Fruit fly (Drosophila melanogaster) whole organism, embryonic: ENCODE results near the gene lectin-29Ca.
A peak's percentile ranks its signal among the peaks of the same experiment; 100 is the strongest.

Source experiments
- Atf-2 ChIP-seq: fragments of 200-800 bp; sonication (Bioruptor generic); optimal IDR thresholded peaks from 2 replicates; lab custom pipeline; 2016; ENCODE audit warnings: missing biosample characterization, missing genetic modification characterization
- Atf3 ChIP-seq: fragments of 200-800 bp; sonication (Bioruptor generic); optimal IDR thresholded peaks from 3 replicates; lab custom pipeline; 2016; ENCODE audit warnings: missing biosample characterization, missing genetic modification characterization
- Bgb ChIP-seq: fragments of 200-800 bp; sonication (Bioruptor generic); IDR thresholded peaks from 2 replicates; pipeline ENCODE4 v1.3.6; 2022; ENCODE audit warnings: missing biosample characterization, missing genetic modification characterization; ENCODE audit not compliant: partially characterized antibody
- CG10147 ChIP-seq: fragments of 200-800 bp; sonication (Bioruptor generic); optimal IDR thresholded peaks from 2 replicates; lab custom pipeline; 2019; ENCODE audit warnings: missing biosample characterization, mild to moderate bottlenecking, missing genetic modification characterization, moderate library complexity
- CG11247 ChIP-seq: fragments of 200-800 bp; sonication (Bioruptor generic); IDR thresholded peaks from 2 replicates; pipeline ENCODE4 v1.3.6; 2022; ENCODE audit warnings: missing biosample characterization, missing genetic modification characterization
- CG13624 ChIP-seq: fragments of 200-800 bp; sonication (Bioruptor generic); optimal IDR thresholded peaks from 2 replicates; lab custom pipeline; 2016; ENCODE audit warnings: missing biosample characterization, missing genetic modification characterization
- CG15514 ChIP-seq: fragments of 200-800 bp; sonication (Bioruptor generic); optimal IDR thresholded peaks from 3 replicates; lab custom pipeline; 2017; ENCODE audit warnings: missing biosample characterization, missing genetic modification characterization, mild to moderate bottlenecking, moderate library complexity, missing genetic modification reagents
- CG15696 ChIP-seq: fragments of 200-800 bp; sonication (Bioruptor generic); optimal IDR thresholded peaks from 2 replicates; lab custom pipeline; 2019; ENCODE audit warnings: missing biosample characterization, mild to moderate bottlenecking, missing genetic modification characterization, moderate library complexity
- CG17359 ChIP-seq: fragments of 200-800 bp; sonication (Bioruptor generic); optimal IDR thresholded peaks from 3 replicates; lab custom pipeline; 2018; ENCODE audit warnings: missing biosample characterization, mild to moderate bottlenecking, missing genetic modification characterization, moderate library complexity
- CG18764 ChIP-seq: fragments of 200-800 bp; sonication (Bioruptor generic); optimal IDR thresholded peaks from 3 replicates; lab custom pipeline; 2016; ENCODE audit warnings: missing biosample characterization, missing genetic modification characterization
- CG2116 ChIP-seq: fragments of 200-800 bp; sonication (Bioruptor generic); optimal IDR thresholded peaks from 3 replicates; lab custom pipeline; 2018; ENCODE audit warnings: missing biosample characterization, mild to moderate bottlenecking, missing genetic modification characterization
- CG2199 ChIP-seq: fragments of 200-800 bp; sonication (Bioruptor generic); IDR thresholded peaks from 3 replicates; pipeline ENCODE4 v1.3.6; 2022; ENCODE audit warnings: missing biosample characterization, missing genetic modification characterization
- CG31365 ChIP-seq: fragments of 200-800 bp; sonication (Bioruptor generic); optimal IDR thresholded peaks from 2 replicates; lab custom pipeline; 2018; ENCODE audit warnings: missing biosample characterization, mild to moderate bottlenecking, missing genetic modification characterization
- CG3281 ChIP-seq: fragments of 200-800 bp; sonication (Bioruptor generic); optimal IDR thresholded peaks from 3 replicates; lab custom pipeline; 2017; ENCODE audit warnings: missing biosample characterization, mild to moderate bottlenecking, missing genetic modification characterization
- CG3726 ChIP-seq: fragments of 200-800 bp; sonication (Bioruptor generic); IDR thresholded peaks from 3 replicates; pipeline ENCODE4, ENCODE4 v1.3.6; 2022; ENCODE audit warnings: missing biosample characterization, missing genetic modification characterization
- CG4854 ChIP-seq: fragments of 200-800 bp; sonication (Bioruptor generic); optimal IDR thresholded peaks from 2 replicates; lab custom pipeline; 2016; ENCODE audit warnings: missing biosample characterization, missing genetic modification characterization, inconsistent platforms
- CG6791 ChIP-seq: fragments of 200-800 bp; sonication (Bioruptor generic); IDR thresholded peaks from 3 replicates; pipeline ENCODE4 v1.3.6; 2022; ENCODE audit warnings: missing biosample characterization, missing genetic modification characterization; ENCODE audit not compliant: partially characterized antibody
- CG7786 ChIP-seq: fragments of 200-800 bp; sonication (Bioruptor generic); optimal IDR thresholded peaks from 2 replicates; lab custom pipeline; 2016; ENCODE audit warnings: missing biosample characterization, missing genetic modification characterization
- Ets65A ChIP-seq: fragments of 200-800 bp; sonication (Bioruptor generic); peaks from one replicate; lab custom pipeline; 2016; ENCODE audit warnings: missing biosample characterization, missing genetic modification characterization
- HLH54F ChIP-seq: fragments of 200-800 bp; sonication (Bioruptor generic); optimal IDR thresholded peaks from 3 replicates; lab custom pipeline; 2016; ENCODE audit warnings: missing biosample characterization, missing genetic modification characterization
- Myb ChIP-seq: fragments of 200-800 bp; sonication (Bioruptor generic); optimal IDR thresholded peaks from 2 replicates; lab custom pipeline; 2016; ENCODE audit warnings: missing biosample characterization, missing genetic modification characterization
- Optix ChIP-seq: fragments of 200-800 bp; sonication (Bioruptor generic); IDR thresholded peaks from 3 replicates; pipeline ENCODE4 v1.3.6; 2022; ENCODE audit warnings: missing biosample characterization, missing genetic modification characterization
- Stat92E ChIP-seq, 3 experiments: fragments of >200 bp in 2 of 3; fragments of 200-800 bp in 1 of 3; sonication (Bioruptor generic) in 1 of 3; optimal IDR thresholded peaks; 2 replicates each; lab custom pipeline; 2017 to 2019; ENCODE audit warnings: missing biosample characterization in 3 of 3, missing genetic modification characterization in 3 of 3, mild to moderate bottlenecking in 1 of 3, moderate library complexity in 1 of 3
- Xbp1 ChIP-seq: fragments of 200-800 bp; sonication (Bioruptor generic); optimal IDR thresholded peaks from 3 replicates; lab custom pipeline; 2016; ENCODE audit warnings: missing biosample characterization, mild to moderate bottlenecking, missing genetic modification characterization
- bbx ChIP-seq: fragments of 200-800 bp; sonication (Bioruptor generic); IDR thresholded peaks from 2 replicates; pipeline ENCODE4 v1.3.6; 2022; ENCODE audit warnings: missing biosample characterization, missing genetic modification characterization; ENCODE audit not compliant: partially characterized antibody
- bcd ChIP-seq: fragments of 200-800 bp; sonication (Bioruptor generic); optimal IDR thresholded peaks from 2 replicates; lab custom pipeline; 2017; ENCODE audit warnings: missing biosample characterization, mild to moderate bottlenecking, missing genetic modification characterization
- br ChIP-seq: fragments of >200 bp; optimal IDR thresholded peaks from 2 replicates; lab custom pipeline; 2017
- corto ChIP-seq: fragments of 200-800 bp; sonication (Bioruptor generic); optimal IDR thresholded peaks from 2 replicates; lab custom pipeline; 2016; ENCODE audit warnings: missing biosample characterization, mild to moderate bottlenecking, missing genetic modification characterization, moderate library complexity
- gt ChIP-seq: fragments of 200-800 bp; sonication (Bioruptor generic); IDR thresholded peaks from 2 replicates; pipeline ENCODE4 v1.3.6; 2022; ENCODE audit warnings: missing biosample characterization, missing genetic modification characterization
- inv ChIP-seq: fragments of 200-800 bp; sonication (Bioruptor generic); IDR thresholded peaks from 2 replicates; pipeline ENCODE4 v1.3.6; 2022; ENCODE audit warnings: missing biosample characterization, missing genetic modification characterization; ENCODE audit not compliant: partially characterized antibody
- lbe ChIP-seq: fragments of 200-800 bp; sonication (Bioruptor generic); optimal IDR thresholded peaks from 2 replicates; lab custom pipeline; 2016; ENCODE audit warnings: missing biosample characterization, mild to moderate bottlenecking, missing genetic modification characterization
- lmd ChIP-seq: fragments of 200-800 bp; sonication (Bioruptor generic); IDR thresholded peaks from 2 replicates; pipeline ENCODE4 v1.3.6; 2022; ENCODE audit warnings: missing biosample characterization, missing genetic modification characterization
- nerfin-2 ChIP-seq: fragments of 200-800 bp; sonication (Bioruptor generic); IDR thresholded peaks from 2 replicates; pipeline ENCODE4 v1.3.6; 2022; ENCODE audit warnings: missing biosample characterization, missing genetic modification characterization; ENCODE audit not compliant: partially characterized antibody
- phol ChIP-seq: fragments of 200-800 bp; sonication (Bioruptor generic); optimal IDR thresholded peaks from 3 replicates; lab custom pipeline; 2018; ENCODE audit warnings: missing biosample characterization, mild to moderate bottlenecking, missing genetic modification characterization, moderate library complexity
- prd ChIP-seq, 3 experiments: fragments of >200 bp in 2 of 3; fragments of 200-800 bp in 1 of 3; sonication (Bioruptor generic) in 1 of 3; optimal IDR thresholded peaks in 2 of 3; IDR thresholded peaks in 1 of 3; 2 replicates in 2 of 3; 3 replicates in 1 of 3; pipeline versions ENCODE4 v1.3.6 to Lab custom; 2017 to 2022; ENCODE audit warnings: missing biosample characterization in 1 of 3, missing genetic modification characterization in 1 of 3
- sens-2 ChIP-seq: fragments of 200-800 bp; sonication (Bioruptor generic); IDR thresholded peaks from 2 replicates; pipeline ENCODE4 v1.3.6; 2022; ENCODE audit warnings: missing biosample characterization, missing genetic modification characterization
- shn ChIP-seq: fragments of 200-800 bp; sonication (Bioruptor generic); optimal IDR thresholded peaks from 3 replicates; lab custom pipeline; 2016; ENCODE audit warnings: missing biosample characterization, missing genetic modification characterization
- tna ChIP-seq: fragments of 200-800 bp; sonication (Bioruptor generic); IDR thresholded peaks from 2 replicates; pipeline ENCODE4 v1.3.6; 2022; ENCODE audit warnings: missing biosample characterization, missing genetic modification characterization; ENCODE audit not compliant: partially characterized antibody
- yki ChIP-seq: fragments of >200 bp; optimal IDR thresholded peaks from 3 replicates; lab custom pipeline; 2018

Gene lectin-29Ca

dm6 chr2L:8399863-8400598 is 6.0 kb upstream of the lectin-29Ca start, which contains the start of gene CG31898 (continued):
- TF ChIP-seq phol (tag; lab: Kevin White, UChicago) = no peak
- no peak for TF ChIP-seq HLH54F (GFP tag; lab: Kevin White, UChicago)
- no peak for TF ChIP-seq gt
- TF ChIP-seq nerfin-2 (GFP tag; lab: Robert Waterston, UW) = peak; percentile 48; the same call in 1 of the 2 replicates
- TF ChIP-seq CG15514 (GFP tag; lab: Kevin White, UChicago) = peak; percentile 16
- peak; percentile 47 for TF ChIP-seq lbe (GFP tag; lab: Kevin White, UChicago)
- TF ChIP-seq CG2116 = peak; percentile 76

DNA sequence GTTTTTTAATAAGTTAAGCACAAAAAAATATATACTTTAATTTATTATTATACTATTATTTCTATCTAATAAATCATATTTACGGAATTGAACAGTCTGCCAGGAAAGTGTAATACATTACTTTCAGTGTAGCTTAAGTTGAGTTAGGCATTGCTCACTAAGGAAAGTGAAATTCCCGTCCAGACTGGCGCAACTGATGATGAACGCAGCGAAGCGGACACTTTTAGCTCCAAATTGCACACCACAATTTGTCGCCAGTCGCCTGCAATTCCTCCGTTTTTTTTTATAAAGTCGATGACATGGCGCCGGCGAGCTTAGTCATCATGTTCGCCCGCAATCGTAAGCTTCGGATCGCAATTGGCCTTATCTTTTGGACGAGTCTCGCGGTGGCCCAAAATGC is 4.6 kb upstream of the lectin-29Ca start, which contains the start of gene CG13386:
CG13386 (plus strand) TSS at position 301 of the 400 bp plus-strand sequence.
- TF ChIP-seq Ets65A (peak; percentile 22), Atf3 (GFP tag; lab: Kevin White, UChicago) (no peak), CG13624 (no peak), prd (optimal IDR thresholded peaks at IDR 0.05; lab: Kevin White, UChicago) (no peak), prd (GFP tag; IDR thresholded peaks at IDR 0.05; lab: Robert Waterston, UW) (peak; percentile 7; the same call in 1 of the 3 replicates)

DNA sequence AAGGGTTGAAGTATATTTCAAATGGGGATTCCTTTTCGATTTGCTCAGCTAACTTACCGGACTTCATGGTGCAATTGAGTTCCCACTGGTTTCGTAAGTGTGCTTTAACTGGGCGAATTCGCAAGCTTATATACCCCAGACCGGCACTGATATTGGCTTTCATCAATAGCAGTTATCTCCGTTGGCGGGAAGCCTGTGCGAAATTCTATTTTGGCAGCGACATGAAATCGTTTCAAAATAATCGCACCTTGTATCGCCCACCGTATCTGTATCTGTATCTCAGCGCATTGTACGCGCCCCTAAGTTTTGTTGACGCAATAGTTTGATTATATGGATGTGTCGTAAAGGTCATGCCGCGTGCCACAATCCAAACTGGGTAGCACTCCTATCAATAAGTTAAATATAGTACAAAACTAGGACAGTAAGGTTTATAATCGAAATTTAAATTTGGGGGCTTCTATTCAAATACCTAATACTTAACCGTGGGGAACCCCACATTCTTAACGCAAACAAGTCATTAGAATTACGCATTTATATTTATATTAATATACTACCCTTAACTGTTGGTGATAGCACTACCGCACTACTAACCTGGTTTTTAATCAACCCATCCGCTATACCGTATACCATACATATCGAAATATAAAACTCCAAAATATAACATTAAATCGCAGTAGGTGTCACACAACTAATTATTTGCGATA is 2.1 kb upstream of the lectin-29Ca start, which contains the start of the genes Peritrophin-15a and CG13385:
Peritrophin-15a (minus strand) TSS at position 101 of the 704 bp plus-strand sequence.
CG13385 (plus strand) TSS at position 654 of the 704 bp plus-strand sequence.
- TF ChIP-seq CG31365 (tag; lab: Kevin White, UChicago) (no peak), tna (GFP tag; lab: Robert Waterston, UW) (no peak), lmd (GFP tag; lab: Robert Waterston, UW) (no peak), Xbp1 (no peak), CG10147 (GFP tag; lab: Kevin White, UChicago) (no peak), CG11247 (GFP tag; lab: Robert Waterston, UW) (no peak), CG17359 (tag; lab: Kevin White, UChicago) (no peak), yki (no peak), bcd (GFP tag; lab: Kevin White, UChicago) (no peak), corto (GFP tag; lab: Kevin White, UChicago) (no peak)

dm6 chr2L:8394840-8395239 is 760 bp upstream of the lectin-29Ca start, which contains the start of gene Peritrophin-15b:
Peritrophin-15b (minus strand) TSS chr2L:8394940.
- no peak for TF ChIP-seq sens-2
- no peak for TF ChIP-seq CG3726 (GFP tag; lab: Robert Waterston, UW)
- no peak for TF ChIP-seq br (lab: Kevin White, UChicago)
- TF ChIP-seq Optix (GFP tag; lab: Robert Waterston, UW) = no peak
- TF ChIP-seq CG18764 (GFP tag; lab: Kevin White, UChicago) = no peak
- TF ChIP-seq shn (GFP tag; lab: Kevin White, UChicago) = no peak
- no peak for TF ChIP-seq Atf-2
- no peak for TF ChIP-seq bbx (GFP tag; lab: Robert Waterston, UW)
- TF ChIP-seq CG6791 (GFP tag; lab: Robert Waterston, UW) = no peak

dm6 chr2L:8393122-8393521 is 958 bp downstream of the lectin-29Ca start, which contains the start of gene Acp29AB:
Acp29AB (minus strand) TSS chr2L:8393222.
- TF ChIP-seq CG15696 (tag; lab: Kevin White, UChicago) (no peak), CG2199 (no peak), CG4854 (GFP tag; lab: Kevin White, UChicago) (no peak), Bgb (no peak), Stat92E (GFP tag; optimal IDR thresholded peaks at IDR 0.05; lab: Kevin White, UChicago) (no peak), CG7786 (GFP tag; lab: Kevin White, UChicago) (no peak), inv (GFP tag; lab: Robert Waterston, UW) (no peak), Myb (GFP tag; lab: Kevin White, UChicago) (no peak), CG3281 (GFP tag; lab: Kevin White, UChicago) (no peak)
